Fruit fly (Drosophila melanogaster) S2 (cell line): ENCODE data around the gene CG6184.

Experiments
- CG8478 ChIP-seq: fragments of >200 bp; optimal IDR thresholded peaks from 2 replicates; lab custom pipeline; 2018
- CTCF ChIP-seq, 2 experiments: fragments of >200 bp; optimal IDR thresholded peaks; 2 replicates each; lab custom pipeline; 2018

The CG6184 gene

dm6 chr3R:19657766-19658165 is at the start of gene CG6184:
CG6184 (minus strand) TSS chr3R:19657866.
- TF ChIP-seq CTCF (optimal IDR thresholded peaks at IDR 0.05; lab: Kevin White, UChicago) (no peak), CG8478 (lab: Kevin White, UChicago) (no peak)

- TF ChIP-seq CG8478 (lab: Kevin White, UChicago) = no peak
- no peak for TF ChIP-seq CTCF (optimal IDR thresholded peaks at IDR 0.05; lab: Kevin White, UChicago)
Measured at dm6 chr3R:19703398-19703797, 45.7 kb upstream of the CG6184 start.

dm6 chr3R:19682424-19682823 is 24.8 kb upstream of the CG6184 start:
- TF ChIP-seq CG8478 (lab: Kevin White, UChicago) (no peak), CTCF (optimal IDR thresholded peaks at IDR 0.05; lab: Kevin White, UChicago) (no peak)

- TF ChIP-seq CTCF (optimal IDR thresholded peaks at IDR 0.05; lab: Kevin White, UChicago) (peak in 1 of 2 experiments; percentile 27), CG8478 (lab: Kevin White, UChicago) (no peak)
Measured at dm6 chr3R:19679832-19680231, 22.2 kb upstream of the CG6184 start.

- TF ChIP-seq CTCF (optimal IDR thresholded peaks at IDR 0.05; lab: Kevin White, UChicago) (no peak), CG8478 (lab: Kevin White, UChicago) (no peak)
Measured at dm6 chr3R:19672905-19673304, 15.2 kb upstream of the CG6184 start.

dm6 chr3R:19672136-19672535 is 14.5 kb upstream of the CG6184 start:
- TF ChIP-seq CTCF (optimal IDR thresholded peaks at IDR 0.05; lab: Kevin White, UChicago) = no peak
- TF ChIP-seq CG8478 (lab: Kevin White, UChicago) = no peak

- TF ChIP-seq CG8478 (lab: Kevin White, UChicago) (no peak), CTCF (optimal IDR thresholded peaks at IDR 0.05; lab: Kevin White, UChicago) (no peak)
Measured at dm6 chr3R:19671223-19671991, 13.7 kb upstream of the CG6184 start, which contains the start of gene Naam. Naam (plus strand) TSS chr3R:19671450.

dm6 chr3R:19664713-19665112 is 7.0 kb upstream of the CG6184 start, which contains the start of gene CG7432:
CG7432 (plus strand) TSS chr3R:19665007.
- no peak for TF ChIP-seq CTCF (optimal IDR thresholded peaks at IDR 0.05; lab: Kevin White, UChicago)

- TF ChIP-seq CTCF (optimal IDR thresholded peaks at IDR 0.05; lab: Kevin White, UChicago) (no peak), CG8478 (lab: Kevin White, UChicago) (no peak)
Measured at dm6 chr3R:19659448-19659847, 1.8 kb upstream of the CG6184 start, which contains the start of gene ort. ort (plus strand) TSS chr3R:19659748.

dm6 chr3R:19657235-19657634 is 431 bp downstream of the CG6184 start:
- TF ChIP-seq CG8478 (lab: Kevin White, UChicago) (no peak), CTCF (optimal IDR thresholded peaks at IDR 0.05; lab: Kevin White, UChicago) (peak; percentile 57 to 73)

- no peak for TF ChIP-seq CTCF (optimal IDR thresholded peaks at IDR 0.05; lab: Kevin White, UChicago)
- TF ChIP-seq CG8478 (lab: Kevin White, UChicago) = no peak
Measured at dm6 chr3R:19656455-19656854, 1.2 kb downstream of the CG6184 start.

dm6 chr3R:19650718-19651117 is 6.9 kb downstream of the CG6184 start, which contains the start of gene CG31219:
CG31219 (plus strand) TSS chr3R:19651018.
- no peak for TF ChIP-seq CG8478 (lab: Kevin White, UChicago)
- no peak for TF ChIP-seq CTCF (optimal IDR thresholded peaks at IDR 0.05; lab: Kevin White, UChicago)

- TF ChIP-seq CTCF (optimal IDR thresholded peaks at IDR 0.05; lab: Kevin White, UChicago) = peak; percentile 86 to 87
- TF ChIP-seq CG8478 (lab: Kevin White, UChicago) = no peak
Measured at dm6 chr3R:19648289-19648916, 9.3 kb downstream of the CG6184 start, which contains the start of the genes CG6195 and CG31220. CG6195 (minus strand) TSS chr3R:19648410. CG31220 (plus strand) TSS chr3R:19648487.

- TF ChIP-seq CTCF (optimal IDR thresholded peaks at IDR 0.05; lab: Kevin White, UChicago) = no peak
- no peak for TF ChIP-seq CG8478 (lab: Kevin White, UChicago)
Measured at dm6 chr3R:19644901-19645204, 12.8 kb downstream of the CG6184 start, which contains the start of gene Nup58. Nup58 (plus strand) TSS chr3R:19645026.
